Worm (Caenorhabditis elegans) whole organism, L4 larva: Measurements from ENCODE around the gene hpo-18.

Experiments
- attf-4 ChIP-seq: sonication (generic microtip); optimal IDR thresholded peaks from 3 replicates; lab custom pipeline; 2017; ENCODE audit warnings: missing biosample characterization, missing genetic modification characterization
- dpl-1 ChIP-seq: fragments of 150-350 bp; optimal IDR thresholded peaks from 2 replicates; lab custom pipeline; 2014; ENCODE audit warnings: missing biosample characterization, missing genetic modification reagents, missing genetic modification characterization
- duxl-1 ChIP-seq: sonication (generic microtip); optimal IDR thresholded peaks from 2 replicates; lab custom pipeline; 2016; ENCODE audit warnings: mild to moderate bottlenecking, missing genetic modification characterization, moderate library complexity, missing compliant biosample characterization; ENCODE audit not compliant: poor library complexity
- jun-1 ChIP-seq: fragments of 150-350 bp; optimal IDR thresholded peaks from 2 replicates; lab custom pipeline; 2014; ENCODE audit warnings: missing biosample characterization, missing genetic modification reagents, missing genetic modification characterization
- nhr-28 ChIP-seq: fragments of 150-350 bp; optimal IDR thresholded peaks from 2 replicates; lab custom pipeline; 2014; ENCODE audit warnings: missing biosample characterization, missing genetic modification characterization

- TF ChIP-seq dpl-1 = no peak
- no peak for TF ChIP-seq attf-4 (tag; lab: Kevin White, UChicago)
- TF ChIP-seq nhr-28 (tag; lab: Kevin White, UChicago) = no peak
- TF ChIP-seq jun-1 (tag; lab: Kevin White, UChicago) = no peak
- TF ChIP-seq duxl-1 = no peak
Observed at ce11 chrV:4373656-4374055, 27.4 kb upstream of the hpo-18 start.
